In the genomic region with DNA sequence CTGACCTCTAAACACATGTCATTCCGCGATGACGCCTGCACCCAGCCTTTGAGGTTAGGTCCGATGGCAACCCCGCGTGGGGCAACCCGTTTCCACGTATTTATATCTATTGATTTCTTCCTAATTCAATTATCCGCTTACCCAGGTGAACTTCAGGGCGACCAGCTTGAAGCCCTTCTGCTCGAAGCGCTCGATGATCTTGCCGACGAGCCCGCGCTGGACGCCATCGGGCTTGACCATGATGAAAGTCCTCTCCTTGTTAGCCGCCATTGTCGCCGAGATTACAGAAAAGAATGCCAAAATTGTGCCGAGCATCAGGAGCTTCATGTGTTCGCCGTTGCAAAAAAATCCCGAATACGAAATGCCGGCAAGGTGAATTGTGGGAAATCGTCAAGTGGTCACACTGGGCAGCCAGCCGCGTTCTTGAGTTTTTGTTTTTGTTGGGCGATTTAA, we compare ENCODE assay signal across 5 fruit fly cellular contexts.
TF ChIP-seq lines count a peak whose summit lies in the region.

A gene (minus strand): TSS at position 449 of the 453 bp plus-strand sequence.

- no peak for TF ChIP-seq CTCF in whole organism, embryonic (GFP tag; optimal IDR thresholded peaks at IDR 0.05; lab: Kevin White, UChicago)

TF ChIP-seq in whole organism, adult, 20 proteins besides CTCF, POLR2A, EP300 and RAD21 (continues in another document):
- no peak for TF ChIP-seq kay (GFP tag; lab: Kevin White, UChicago; ENCODE audit: borderline replicate concordance)
- peak; percentile 61 for TF ChIP-seq Hr96 (GFP tag; optimal IDR thresholded peaks at IDR 0.05; lab: Kevin White, UChicago)
- TF ChIP-seq Mnt (GFP tag; optimal IDR thresholded peaks at IDR 0.05; lab: Kevin White, UChicago), result peak; percentile 95
- TF ChIP-seq cnc (optimal IDR thresholded peaks at IDR 0.05; lab: Kevin White, UChicago), result no peak
- TF ChIP-seq CG1620 (GFP tag; optimal IDR thresholded peaks at IDR 0.05; lab: Kevin White, UChicago), result no peak
- TF ChIP-seq CG11617 (GFP tag; optimal IDR thresholded peaks at IDR 0.05; lab: Kevin White, UChicago), result peak; percentile 43
- peak; percentile 58 for TF ChIP-seq CG14711 (tag; optimal IDR thresholded peaks at IDR 0.05; lab: Kevin White, UChicago)
- TF ChIP-seq pad (GFP tag; optimal IDR thresholded peaks at IDR 0.05; lab: Kevin White, UChicago), result peak; percentile 5
- peak; percentile 47 for TF ChIP-seq CG33017 (tag; optimal IDR thresholded peaks at IDR 0.05; lab: Kevin White, UChicago)
- no peak for TF ChIP-seq CG7045 (GFP tag; optimal IDR thresholded peaks at IDR 0.05; lab: Kevin White, UChicago)
- peak; percentile 54 for TF ChIP-seq bab1 (GFP tag; optimal IDR thresholded peaks at IDR 0.05; lab: Kevin White, UChicago)
- peak; percentile 27 for TF ChIP-seq CG12768 (GFP tag; optimal IDR thresholded peaks at IDR 0.05; lab: Kevin White, UChicago)
- peak; percentile 65 for TF ChIP-seq Crg-1 (GFP tag; optimal IDR thresholded peaks at IDR 0.05; lab: Kevin White, UChicago)
- peak; percentile 54 for TF ChIP-seq cic (GFP tag; optimal IDR thresholded peaks at IDR 0.05; lab: Kevin White, UChicago)
- TF ChIP-seq Clk (GFP tag; optimal IDR thresholded peaks at IDR 0.05; lab: Kevin White, UChicago), result peak; percentile 30
- TF ChIP-seq ovo (GFP tag; optimal IDR thresholded peaks at IDR 0.05; lab: Kevin White, UChicago), result peak; percentile 23
- TF ChIP-seq toe (GFP tag; optimal IDR thresholded peaks at IDR 0.05; lab: Kevin White, UChicago), result no peak

TF ChIP-seq in whole organism, embryonic, 481 proteins besides CTCF, POLR2A, EP300 and RAD21 (continues in another document):
- no peak for TF ChIP-seq CG7786 (GFP tag; optimal IDR thresholded peaks at IDR 0.05; lab: Kevin White, UChicago)
- no peak for TF ChIP-seq CG1647 (GFP tag; optimal IDR thresholded peaks at IDR 0.05; lab: Kevin White, UChicago)
- no peak for TF ChIP-seq luna (GFP tag; optimal IDR thresholded peaks at IDR 0.05; lab: Kevin White, UChicago)
- TF ChIP-seq Asciz (GFP tag; optimal IDR thresholded peaks at IDR 0.05; lab: Kevin White, UChicago), result no peak
- TF ChIP-seq az2 (GFP tag; optimal IDR thresholded peaks at IDR 0.05; lab: Kevin White, UChicago), result no peak
- TF ChIP-seq br (optimal IDR thresholded peaks at IDR 0.05; lab: Kevin White, UChicago), result no peak
- TF ChIP-seq ase (GFP tag; IDR thresholded peaks at IDR 0.05; lab: Robert Waterston, UW), result no peak
- no peak for TF ChIP-seq gsb (GFP tag; IDR thresholded peaks at IDR 0.05; lab: Robert Waterston, UW)
- TF ChIP-seq lbe (GFP tag; optimal IDR thresholded peaks at IDR 0.05; lab: Kevin White, UChicago), result no peak
- peak; percentile 94 for TF ChIP-seq gfzf (GFP tag; optimal IDR thresholded peaks at IDR 0.05; lab: Kevin White, UChicago)
- no peak for TF ChIP-seq repo (GFP tag; optimal IDR thresholded peaks at IDR 0.05; lab: Kevin White, UChicago)
- no peak for TF ChIP-seq Sox102F (GFP tag; optimal IDR thresholded peaks at IDR 0.05; lab: Kevin White, UChicago)
- no peak for TF ChIP-seq CG14860 (GFP tag; IDR thresholded peaks at IDR 0.05; lab: Robert Waterston, UW; ENCODE audit: partially characterized antibody)
- TF ChIP-seq CG10321 (GFP tag; IDR thresholded peaks at IDR 0.05; lab: Robert Waterston, UW), result no peak
- peak; percentile 95 for TF ChIP-seq bigmax (GFP tag; optimal IDR thresholded peaks at IDR 0.05; lab: Kevin White, UChicago)
- no peak for TF ChIP-seq pb (GFP tag; optimal IDR thresholded peaks at IDR 0.05; lab: Kevin White, UChicago)
- no peak for TF ChIP-seq tio (GFP tag; optimal IDR thresholded peaks at IDR 0.05; lab: Kevin White, UChicago)
- TF ChIP-seq run (tag; optimal IDR thresholded peaks at IDR 0.05; lab: Kevin White, UChicago), result no peak
- TF ChIP-seq tup (GFP tag; optimal IDR thresholded peaks at IDR 0.05; lab: Kevin White, UChicago), result no peak

TF ChIP-seq in whole organism, prepupa, 60 proteins besides CTCF, POLR2A, EP300 and RAD21 (continues in another document):
- TF ChIP-seq cyc (GFP tag; optimal IDR thresholded peaks at IDR 0.05; lab: Kevin White, UChicago), result no peak
- no peak for TF ChIP-seq dac (GFP tag; optimal IDR thresholded peaks at IDR 0.05; lab: Kevin White, UChicago)
- TF ChIP-seq Ets96B (tag; optimal IDR thresholded peaks at IDR 0.05; lab: Kevin White, UChicago), result no peak
- no peak for TF ChIP-seq CG11762 (GFP tag; optimal IDR thresholded peaks at IDR 0.05; lab: Kevin White, UChicago; ENCODE audit: insufficient read depth)
- TF ChIP-seq Sox102F (GFP tag; optimal IDR thresholded peaks at IDR 0.05; lab: Kevin White, UChicago), result no peak
- TF ChIP-seq CG9139 (GFP tag; optimal IDR thresholded peaks at IDR 0.05; lab: Kevin White, UChicago), result peak; percentile 15
- TF ChIP-seq topi (GFP tag; optimal IDR thresholded peaks at IDR 0.05; lab: Kevin White, UChicago), result peak; percentile 35
- TF ChIP-seq CG6276 (GFP tag; optimal IDR thresholded peaks at IDR 0.05; lab: Kevin White, UChicago), result no peak
- no peak for TF ChIP-seq CG4318 (GFP tag; optimal IDR thresholded peaks at IDR 0.05; lab: Kevin White, UChicago)
- peak; percentile 57 for TF ChIP-seq Sox14 (GFP tag; optimal IDR thresholded peaks at IDR 0.05; lab: Kevin White, UChicago)
- peak; percentile 1 for TF ChIP-seq CG3919 (GFP tag; optimal IDR thresholded peaks at IDR 0.05; lab: Kevin White, UChicago)
- TF ChIP-seq Hr4 (GFP tag; optimal IDR thresholded peaks at IDR 0.05; lab: Kevin White, UChicago), result no peak
- TF ChIP-seq CG8632 (GFP tag; optimal IDR thresholded peaks at IDR 0.05; lab: Kevin White, UChicago), result no peak
- TF ChIP-seq CG8319 (GFP tag; optimal IDR thresholded peaks at IDR 0.05; lab: Kevin White, UChicago), result no peak
- peak; percentile 18 for TF ChIP-seq achi (GFP tag; optimal IDR thresholded peaks at IDR 0.05; lab: Kevin White, UChicago)
- TF ChIP-seq Hr38 (GFP tag; optimal IDR thresholded peaks at IDR 0.05; lab: Kevin White, UChicago), result no peak
- no peak for TF ChIP-seq fd85E (GFP tag; optimal IDR thresholded peaks at IDR 0.05; lab: Kevin White, UChicago)
- peak; percentile 28 for TF ChIP-seq CG16779 (tag; optimal IDR thresholded peaks at IDR 0.05; lab: Kevin White, UChicago)
- no peak for TF ChIP-seq fd59A (GFP tag; optimal IDR thresholded peaks at IDR 0.05; lab: Kevin White, UChicago)

TF ChIP-seq in whole organism, pupa, 21 proteins besides CTCF, POLR2A, EP300 and RAD21 (continues in another document):
- TF ChIP-seq CG32121 (GFP tag; IDR thresholded peaks at IDR 0.05; lab: Robert Waterston, UW) (no peak), gl (tag; optimal IDR thresholded peaks at IDR 0.05; lab: Kevin White, UChicago) (no peak), Ets98B (GFP tag; IDR thresholded peaks at IDR 0.05; lab: Robert Waterston, UW) (no peak), D1 (tag; optimal IDR thresholded peaks at IDR 0.05; lab: Kevin White, UChicago) (no peak), CG14655 (GFP tag; optimal IDR thresholded peaks at IDR 0.05; lab: Kevin White, UChicago) (no peak), CG13204 (GFP tag; optimal IDR thresholded peaks at IDR 0.05; lab: Kevin White, UChicago) (no peak), CG8301 (tag; optimal IDR thresholded peaks at IDR 0.05; lab: Kevin White, UChicago) (peak; percentile 9), CG15710 (tag; optimal IDR thresholded peaks at IDR 0.05; lab: Kevin White, UChicago) (peak; percentile 5), rn (GFP tag; IDR thresholded peaks at IDR 0.05; lab: Robert Waterston, UW) (no peak), Snoo (tag; optimal IDR thresholded peaks at IDR 0.05; lab: Kevin White, UChicago) (peak; percentile 33), CG10348 (GFP tag; IDR thresholded peaks at IDR 0.05; lab: Robert Waterston, UW) (no peak), CG12605 (GFP tag; IDR thresholded peaks at IDR 0.05; lab: Robert Waterston, UW) (no peak; the same call in 1 of the 2 replicates), fd96Ca (GFP tag; IDR thresholded peaks at IDR 0.05; lab: Robert Waterston, UW) (0 out of 3 replicates have a peak, but pooled peaks have one; percentile 36), CG17806 (tag; optimal IDR thresholded peaks at IDR 0.05; lab: Kevin White, UChicago) (no peak), Pif1B (GFP tag; optimal IDR thresholded peaks at IDR 0.05; lab: Kevin White, UChicago) (peak; percentile 26), CG9948 (tag; optimal IDR thresholded peaks at IDR 0.05; lab: Kevin White, UChicago) (no peak), EcR (GFP tag; optimal IDR thresholded peaks at IDR 0.05; lab: Kevin White, UChicago) (peak; percentile 62), CG4496 (GFP tag; IDR thresholded peaks at IDR 0.05; lab: Robert Waterston, UW) (no peak), Pif1A (GFP tag; optimal IDR thresholded peaks at IDR 0.05; lab: Kevin White, UChicago) (no peak), CG8159 (tag; optimal IDR thresholded peaks at IDR 0.05; lab: Kevin White, UChicago) (no peak)

TF ChIP-seq in whole organism, wandering third instar larva, 38 proteins besides CTCF, POLR2A, EP300 and RAD21:
- TF ChIP-seq foxo (GFP tag; optimal IDR thresholded peaks at IDR 0.05; lab: Kevin White, UChicago) (peak in 1 of 2 experiments; percentile 29), Sp1 (GFP tag; optimal IDR thresholded peaks at IDR 0.05; lab: Kevin White, UChicago) (peak; percentile 52), woc (GFP tag; optimal IDR thresholded peaks at IDR 0.05; lab: Kevin White, UChicago) (no peak), dl (GFP tag; optimal IDR thresholded peaks at IDR 0.05; lab: Kevin White, UChicago; ENCODE audit: insufficient read depth in 1 of 2, partially characterized antibody in 2 of 2) (no peak), Myc (optimal IDR thresholded peaks at IDR 0.05; lab: Kevin White, UChicago) (peak; percentile 45), br (GFP tag; optimal IDR thresholded peaks at IDR 0.05; lab: Kevin White, UChicago) (peak; percentile 37), Dif (GFP tag; optimal IDR thresholded peaks at IDR 0.05; lab: Kevin White, UChicago; ENCODE audit: partially characterized antibody) (peak; percentile 68), Hnf4 (GFP tag; optimal IDR thresholded peaks at IDR 0.05; lab: Kevin White, UChicago) (peak; percentile 8), N (GFP tag; optimal IDR thresholded peaks at IDR 0.05; lab: Kevin White, UChicago) (no peak), Hr83 (GFP tag; optimal IDR thresholded peaks at IDR 0.05; lab: Kevin White, UChicago; ENCODE audit: poor library complexity, severe bottlenecking) (peak; percentile 21), CG32264 (GFP tag; optimal IDR thresholded peaks at IDR 0.05; lab: Kevin White, UChicago) (no peak), h (GFP tag; optimal IDR thresholded peaks at IDR 0.05; lab: Kevin White, UChicago) (peak; percentile 40), psq (GFP tag; optimal IDR thresholded peaks at IDR 0.05; lab: Kevin White, UChicago) (peak; percentile 9), HLH106 (tag; optimal IDR thresholded peaks at IDR 0.05; lab: Kevin White, UChicago) (peak; percentile 23), rgr (GFP tag; optimal IDR thresholded peaks at IDR 0.05; lab: Kevin White, UChicago) (peak; percentile 57), Rel (GFP tag; optimal IDR thresholded peaks at IDR 0.05; lab: Kevin White, UChicago) (no peak), Rel (tag; optimal IDR thresholded peaks at IDR 0.05; lab: Kevin White, UChicago) (peak; percentile 76)
TF ChIP-seq in whole organism, wandering third instar larva: peak in this region for 12.
